Fruit fly (Drosophila melanogaster) whole organism, embryonic: ENCODE data around the gene CG31473.
A peak's percentile ranks its signal among the peaks of the same experiment; 100 is the strongest.

Experiments
- B-H2 ChIP-seq: fragments of 200-800 bp; sonication (Bioruptor generic); optimal IDR thresholded peaks from 2 replicates; lab custom pipeline; 2018; ENCODE audit warnings: missing biosample characterization, mild to moderate bottlenecking, missing genetic modification characterization
- CG10654 ChIP-seq: fragments of 200-800 bp; sonication (Bioruptor generic); optimal IDR thresholded peaks from 2 replicates; lab custom pipeline; 2016; ENCODE audit warnings: missing biosample characterization, missing genetic modification characterization
- CG11085 ChIP-seq: fragments of 200-800 bp; sonication (Bioruptor generic); IDR thresholded peaks from 2 replicates; pipeline ENCODE4 v1.3.6; 2022; ENCODE audit warnings: missing biosample characterization, missing genetic modification characterization
- CG11456 ChIP-seq: fragments of 200-800 bp; sonication (Bioruptor generic); IDR thresholded peaks from 3 replicates; pipeline ENCODE4 v1.3.6; 2022; ENCODE audit warnings: missing biosample characterization, missing genetic modification characterization
- CG11696 ChIP-seq: fragments of 200-800 bp; sonication (Bioruptor generic); IDR thresholded peaks from 2 replicates; pipeline ENCODE4 v1.3.6; 2022; ENCODE audit warnings: missing biosample characterization, missing genetic modification characterization
- CG13287 ChIP-seq: fragments of 200-800 bp; sonication (Bioruptor generic); IDR thresholded peaks from 2 replicates; pipeline ENCODE4 v1.3.6; 2022; ENCODE audit warnings: missing biosample characterization, missing genetic modification characterization; ENCODE audit not compliant: partially characterized antibody
- CG14710 ChIP-seq: fragments of 200-800 bp; sonication (Bioruptor generic); optimal IDR thresholded peaks from 3 replicates; lab custom pipeline; 2019; ENCODE audit warnings: missing biosample characterization, mild to moderate bottlenecking, missing genetic modification characterization, moderate library complexity
- CG15073 ChIP-seq: fragments of 200-800 bp; sonication (Bioruptor generic); optimal IDR thresholded peaks from 2 replicates; lab custom pipeline; 2016; ENCODE audit warnings: missing biosample characterization, missing genetic modification characterization
- CG15479 ChIP-seq: fragments of 200-800 bp; sonication (Bioruptor generic); optimal IDR thresholded peaks from 3 replicates; lab custom pipeline; 2019; ENCODE audit warnings: missing biosample characterization, mild to moderate bottlenecking, missing genetic modification characterization, moderate library complexity
- CG1647 ChIP-seq: fragments of 200-800 bp; sonication (Bioruptor generic); optimal IDR thresholded peaks from 3 replicates; lab custom pipeline; 2016; ENCODE audit warnings: missing biosample characterization, missing genetic modification characterization
- CG17328 ChIP-seq: fragments of 200-800 bp; sonication (Bioruptor generic); IDR thresholded peaks from 2 replicates; pipeline ENCODE4 v1.3.6; 2022; ENCODE audit warnings: missing biosample characterization, missing genetic modification characterization
- CG17359 ChIP-seq: fragments of 200-800 bp; sonication (Bioruptor generic); optimal IDR thresholded peaks from 3 replicates; lab custom pipeline; 2018; ENCODE audit warnings: missing biosample characterization, mild to moderate bottlenecking, missing genetic modification characterization, moderate library complexity
- CG1832 ChIP-seq: fragments of 200-800 bp; sonication (Bioruptor generic); optimal IDR thresholded peaks from 2 replicates; lab custom pipeline; 2017; ENCODE audit warnings: missing biosample characterization, mild to moderate bottlenecking, missing genetic modification characterization, inconsistent platforms
- CG18476 ChIP-seq: fragments of 200-800 bp; sonication (Bioruptor generic); optimal IDR thresholded peaks from 2 replicates; lab custom pipeline; 2016; ENCODE audit warnings: missing biosample characterization, mild to moderate bottlenecking, missing genetic modification characterization
- CG2875 ChIP-seq: fragments of 200-800 bp; sonication (Bioruptor generic); optimal IDR thresholded peaks from 2 replicates; lab custom pipeline; 2017; ENCODE audit warnings: missing biosample characterization, mild to moderate bottlenecking, missing genetic modification characterization, missing genetic modification reagents
- CG3163 ChIP-seq: fragments of 200-800 bp; sonication (Bioruptor generic); optimal IDR thresholded peaks from 3 replicates; lab custom pipeline; 2016; ENCODE audit warnings: missing biosample characterization, missing genetic modification characterization
- CG34224 ChIP-seq: fragments of 200-800 bp; sonication (Bioruptor generic); IDR thresholded peaks from 3 replicates; pipeline ENCODE4 v1.3.6; 2022; ENCODE audit warnings: missing biosample characterization, missing genetic modification characterization; ENCODE audit not compliant: partially characterized antibody
- CG5180 ChIP-seq: fragments of 200-800 bp; sonication (Bioruptor generic); optimal IDR thresholded peaks from 3 replicates; lab custom pipeline; 2017; ENCODE audit warnings: missing biosample characterization, missing genetic modification characterization, mild to moderate bottlenecking, moderate library complexity, missing genetic modification reagents
- CG8281 ChIP-seq: fragments of 200-800 bp; sonication (Bioruptor generic); optimal IDR thresholded peaks from 2 replicates; lab custom pipeline; 2018; ENCODE audit warnings: missing biosample characterization, mild to moderate bottlenecking, missing genetic modification characterization, moderate library complexity
- CG8944 ChIP-seq: fragments of 200-800 bp; sonication (Bioruptor generic); optimal IDR thresholded peaks from 3 replicates; lab custom pipeline; 2016; ENCODE audit warnings: missing biosample characterization, missing genetic modification characterization
- CG9609 ChIP-seq: fragments of 200-800 bp; sonication (Bioruptor generic); optimal IDR thresholded peaks from 3 replicates; lab custom pipeline; 2016; ENCODE audit warnings: missing biosample characterization, missing genetic modification characterization
- CG9932 ChIP-seq: fragments of 200-800 bp; sonication (Bioruptor generic); IDR thresholded peaks from 2 replicates; pipeline ENCODE4 v1.3.6; 2022; ENCODE audit warnings: missing biosample characterization, missing genetic modification characterization
- Deaf1 ChIP-seq: fragments of 200-800 bp; optimal IDR thresholded peaks from 3 replicates; lab custom pipeline; 2019; ENCODE audit warnings: missing biosample characterization, mild to moderate bottlenecking, missing genetic modification characterization, moderate library complexity
- Dek ChIP-seq: fragments of 200-800 bp; sonication (Bioruptor generic); optimal IDR thresholded peaks from 3 replicates; lab custom pipeline; 2019; ENCODE audit warnings: missing biosample characterization, mild to moderate bottlenecking, missing genetic modification characterization, moderate library complexity
- Ets65A ChIP-seq: fragments of 200-800 bp; sonication (Bioruptor generic); peaks from one replicate; lab custom pipeline; 2016; ENCODE audit warnings: missing biosample characterization, missing genetic modification characterization
- GATAe ChIP-seq: fragments of 200-800 bp; sonication (Bioruptor generic); conservative IDR thresholded peaks from 2 replicates; pipeline ENCODE4 v1.3.6; 2022; ENCODE audit warnings: missing biosample characterization, missing genetic modification characterization
- HHEX ChIP-seq: fragments of 200-800 bp; sonication (Bioruptor generic); optimal IDR thresholded peaks from 3 replicates; lab custom pipeline; 2017; ENCODE audit warnings: missing biosample characterization, mild to moderate bottlenecking, missing genetic modification characterization, missing genetic modification reagents
- MTF-1 ChIP-seq: fragments of 200-800 bp; sonication (Bioruptor generic); optimal IDR thresholded peaks from 2 replicates; lab custom pipeline; 2018; ENCODE audit warnings: missing biosample characterization, mild to moderate bottlenecking, missing genetic modification characterization, borderline replicate concordance
- Meics ChIP-seq: fragments of 200-800 bp; sonication (Bioruptor generic); optimal IDR thresholded peaks from 2 replicates; lab custom pipeline; 2017; ENCODE audit warnings: missing biosample characterization, mild to moderate bottlenecking, missing genetic modification characterization
- Mes4 ChIP-seq: fragments of 200-800 bp; sonication (Bioruptor generic); optimal IDR thresholded peaks from 2 replicates; lab custom pipeline; 2016; ENCODE audit warnings: missing biosample characterization, missing genetic modification characterization
- Optix ChIP-seq: fragments of 200-800 bp; sonication (Bioruptor generic); IDR thresholded peaks from 3 replicates; pipeline ENCODE4 v1.3.6; 2022; ENCODE audit warnings: missing biosample characterization, missing genetic modification characterization
- az2 ChIP-seq: fragments of 200-800 bp; sonication (Bioruptor generic); optimal IDR thresholded peaks from 3 replicates; lab custom pipeline; 2016; ENCODE audit warnings: missing biosample characterization, missing genetic modification characterization
- bsh ChIP-seq, 2 experiments: fragments of 200-800 bp; sonication (Bioruptor generic); optimal IDR thresholded peaks; 2 replicates each; lab custom pipeline; 2017 to 2018; ENCODE audit warnings: mild to moderate bottlenecking in 2 of 2, missing biosample characterization in 2 of 2, missing genetic modification characterization in 2 of 2, moderate library complexity in 1 of 2
- cg ChIP-seq: fragments of 200-800 bp; sonication (Bioruptor generic); optimal IDR thresholded peaks from 3 replicates; lab custom pipeline; 2019; ENCODE audit warnings: missing biosample characterization, mild to moderate bottlenecking, missing genetic modification characterization, moderate library complexity
- chn ChIP-seq: fragments of 200-800 bp; sonication (Bioruptor generic); optimal IDR thresholded peaks from 2 replicates; lab custom pipeline; 2016; ENCODE audit warnings: missing biosample characterization, missing genetic modification characterization
- dmrt99B ChIP-seq: fragments of 200-800 bp; sonication (Bioruptor generic); optimal IDR thresholded peaks from 2 replicates; lab custom pipeline; 2018; ENCODE audit warnings: missing biosample characterization, mild to moderate bottlenecking, missing genetic modification characterization, moderate library complexity
- dpn ChIP-seq, 2 experiments: fragments of 200-800 bp; sonication (Bioruptor generic); optimal IDR thresholded peaks; 3 replicates each; lab custom pipeline; 2016; ENCODE audit warnings: missing biosample characterization in 2 of 2, missing genetic modification characterization in 2 of 2
- fd102C ChIP-seq: fragments of 200-800 bp; sonication (Bioruptor generic); optimal IDR thresholded peaks from 2 replicates; lab custom pipeline; 2018; ENCODE audit warnings: missing biosample characterization, mild to moderate bottlenecking, missing genetic modification characterization, moderate library complexity
- fd96Cb ChIP-seq: fragments of 200-800 bp; sonication (Bioruptor generic); optimal IDR thresholded peaks from 2 replicates; lab custom pipeline; 2018; ENCODE audit warnings: missing biosample characterization, mild to moderate bottlenecking, missing genetic modification characterization, moderate library complexity
- gem ChIP-seq: fragments of 200-800 bp; sonication (Bioruptor generic); optimal IDR thresholded peaks from 2 replicates; lab custom pipeline; 2019; ENCODE audit warnings: missing biosample characterization, mild to moderate bottlenecking, missing genetic modification characterization, moderate library complexity
- gt ChIP-seq: fragments of 200-800 bp; sonication (Bioruptor generic); IDR thresholded peaks from 2 replicates; pipeline ENCODE4 v1.3.6; 2022; ENCODE audit warnings: missing biosample characterization, missing genetic modification characterization
- oc ChIP-seq: fragments of 200-800 bp; sonication (Bioruptor generic); optimal IDR thresholded peaks from 2 replicates; lab custom pipeline; 2018; ENCODE audit warnings: missing biosample characterization, mild to moderate bottlenecking, missing genetic modification characterization, moderate library complexity
- run ChIP-seq: fragments of 200-800 bp; sonication (Bioruptor generic); optimal IDR thresholded peaks from 3 replicates; lab custom pipeline; 2018; ENCODE audit warnings: missing biosample characterization, mild to moderate bottlenecking, missing genetic modification characterization
- scrt ChIP-seq: fragments of 200-800 bp; sonication (Bioruptor generic); optimal IDR thresholded peaks from 2 replicates; lab custom pipeline; 2018; ENCODE audit warnings: missing biosample characterization, mild to moderate bottlenecking, missing genetic modification characterization, moderate library complexity
- sens-2 ChIP-seq: fragments of 200-800 bp; sonication (Bioruptor generic); IDR thresholded peaks from 2 replicates; pipeline ENCODE4 v1.3.6; 2022; ENCODE audit warnings: missing biosample characterization, missing genetic modification characterization
- sisA ChIP-seq: fragments of 200-800 bp; sonication (Bioruptor generic); IDR thresholded peaks from 2 replicates; pipeline ENCODE4 v1.3.6; 2022; ENCODE audit warnings: missing biosample characterization, missing genetic modification characterization
- slp2 ChIP-seq: fragments of 200-800 bp; sonication (Bioruptor generic); optimal IDR thresholded peaks from 2 replicates; lab custom pipeline; 2016; ENCODE audit warnings: missing biosample characterization, missing genetic modification characterization
- sna ChIP-seq: fragments of 200-800 bp; sonication (Bioruptor generic); IDR thresholded peaks from 2 replicates; pipeline ENCODE4 v1.3.6; 2022; ENCODE audit warnings: missing biosample characterization, missing genetic modification characterization; ENCODE audit not compliant: partially characterized antibody
- stwl ChIP-seq: fragments of 200-800 bp; sonication (Bioruptor generic); optimal IDR thresholded peaks from 3 replicates; lab custom pipeline; 2018; ENCODE audit warnings: missing biosample characterization, mild to moderate bottlenecking, missing genetic modification characterization, moderate library complexity
- z ChIP-seq: fragments of 200-800 bp; sonication (Bioruptor generic); IDR thresholded peaks from 3 replicates; pipeline ENCODE4 v1.3.6; 2022; ENCODE audit warnings: missing biosample characterization, missing genetic modification characterization
- zfh2 ChIP-seq: fragments of 200-800 bp; sonication (Bioruptor generic); optimal IDR thresholded peaks from 2 replicates; lab custom pipeline; 2016; ENCODE audit warnings: missing biosample characterization, missing genetic modification characterization

Gene CG31473

dm6 chr3R:7821559-7821958 is 9.9 kb downstream of the CG31473 start (continued):
- TF ChIP-seq CG15073 (GFP tag; lab: Kevin White, UChicago): no peak
- no peak for TF ChIP-seq run
- TF ChIP-seq CG9932 (GFP tag; lab: Robert Waterston, UW): peak; percentile 51; the same call in 1 of the 2 replicates
- TF ChIP-seq Optix (GFP tag; lab: Robert Waterston, UW): no peak
- TF ChIP-seq CG34224 (GFP tag; lab: Robert Waterston, UW): no peak
- peak; percentile 45 for TF ChIP-seq HHEX (GFP tag; lab: Kevin White, UChicago)
- peak; percentile 8 for TF ChIP-seq az2 (GFP tag; lab: Kevin White, UChicago)
- no peak; the same call in 1 of the 2 replicates for TF ChIP-seq sisA (GFP tag; lab: Robert Waterston, UW)
- peak; percentile 54 for TF ChIP-seq gem (tag; lab: Kevin White, UChicago)
- no peak for TF ChIP-seq CG3163 (GFP tag; lab: Kevin White, UChicago)
- TF ChIP-seq CG11696 (GFP tag; lab: Robert Waterston, UW): no peak
- no peak for TF ChIP-seq CG15479 (GFP tag; lab: Kevin White, UChicago)
- TF ChIP-seq CG2875 (GFP tag; lab: Kevin White, UChicago): no peak
- TF ChIP-seq stwl (tag; lab: Kevin White, UChicago): no peak
- peak in 1 of 2 experiments; percentile 11 for TF ChIP-seq dpn (GFP tag; optimal IDR thresholded peaks at IDR 0.05; lab: Kevin White, UChicago)
- TF ChIP-seq CG11085 (GFP tag; lab: Robert Waterston, UW): no peak
- TF ChIP-seq CG18476 (GFP tag; lab: Kevin White, UChicago): no peak
- no peak for TF ChIP-seq sna (GFP tag; lab: Robert Waterston, UW)
- no peak for TF ChIP-seq CG17328
- no peak for TF ChIP-seq chn
- no peak for TF ChIP-seq fd96Cb
- peak; percentile 71 for TF ChIP-seq Meics
- TF ChIP-seq CG8281 (tag; lab: Kevin White, UChicago): no peak
- no peak for TF ChIP-seq CG13287 (GFP tag; lab: Robert Waterston, UW)
- TF ChIP-seq CG8944 (GFP tag; lab: Kevin White, UChicago): no peak
- peak; percentile 36 for TF ChIP-seq CG17359 (tag; lab: Kevin White, UChicago)
- TF ChIP-seq gt: no peak
- TF ChIP-seq scrt (GFP tag; lab: Kevin White, UChicago): peak; percentile 39
- no peak for TF ChIP-seq CG5180
- no peak for TF ChIP-seq Deaf1 (tag; lab: Kevin White, UChicago)
- TF ChIP-seq CG9609 (GFP tag; lab: Kevin White, UChicago): no peak
- TF ChIP-seq sens-2: no peak
- no peak for TF ChIP-seq slp2 (GFP tag; lab: Kevin White, UChicago)
- TF ChIP-seq oc: no peak
- peak; percentile 89 for TF ChIP-seq Ets65A (GFP tag; lab: Kevin White, UChicago)
- peak; percentile 37 for TF ChIP-seq Dek
- TF ChIP-seq B-H2: peak; percentile 17
- TF ChIP-seq fd102C: no peak
- TF ChIP-seq zfh2: peak; percentile 25
- TF ChIP-seq Mes4 (GFP tag; lab: Kevin White, UChicago): no peak
- TF ChIP-seq GATAe: no peak
- no peak for TF ChIP-seq z (GFP tag; lab: Robert Waterston, UW)
- TF ChIP-seq CG1647 (GFP tag; lab: Kevin White, UChicago): no peak
- no peak for TF ChIP-seq CG10654 (GFP tag; lab: Kevin White, UChicago)
- no peak for TF ChIP-seq CG14710 (tag; lab: Kevin White, UChicago)
- TF ChIP-seq CG11456 (GFP tag; lab: Robert Waterston, UW): no peak
- TF ChIP-seq bsh (GFP tag; optimal IDR thresholded peaks at IDR 0.05; lab: Kevin White, UChicago): no peak
- no peak for TF ChIP-seq cg (GFP tag; lab: Kevin White, UChicago)
- TF ChIP-seq MTF-1 (GFP tag; lab: Kevin White, UChicago): no peak
- peak; percentile 37 for TF ChIP-seq dmrt99B
- TF ChIP-seq CG1832 (GFP tag; lab: Kevin White, UChicago): no peak
